Worm (Caenorhabditis elegans) whole organism, L4 larva: Measurements from ENCODE around the gene Y22D7AR.7.
A peak's percentile ranks its signal among the peaks of the same experiment; 100 is the strongest.

ENCODE experiments used
- F10B5.3 ChIP-seq: sonication (generic microtip); optimal IDR thresholded peaks from 2 replicates; lab custom pipeline; 2016; ENCODE audit warnings: mild to moderate bottlenecking, missing genetic modification characterization, missing compliant biosample characterization
- F49E8.2 ChIP-seq: sonication (generic microtip); optimal IDR thresholded peaks from 2 replicates; lab custom pipeline; 2016; ENCODE audit warnings: missing compliant biosample characterization, mild to moderate bottlenecking, missing genetic modification characterization, borderline replicate concordance
- Y5F2A.4 ChIP-seq: fragments of 200-800 bp; sonication (Bioruptor generic); optimal IDR thresholded peaks from 2 replicates; lab custom pipeline; 2018; ENCODE audit warnings: mild to moderate bottlenecking, missing genetic modification characterization, missing compliant biosample characterization
- ZK337.2 ChIP-seq: fragments of 200-800 bp; sonication (Bioruptor generic); IDR thresholded peaks from 2 replicates; pipeline ENCODE4 v1.3.6; 2022; ENCODE audit warnings: missing genetic modification reagents, missing genetic modification characterization, missing compliant biosample characterization
- ZK546.5 ChIP-seq, 2 experiments: sonication (generic microtip); optimal IDR thresholded peaks; 2 replicates each; lab custom pipeline; 2017; ENCODE audit warnings: missing biosample characterization in 2 of 2, missing genetic modification characterization in 2 of 2
- aha-1 ChIP-seq: fragments of 150-350 bp; peaks from one replicate; lab custom pipeline; 2014; ENCODE audit warnings: missing biosample characterization, missing genetic modification characterization
- arid-1 ChIP-seq: fragments of 200-800 bp; sonication (Bioruptor generic); conservative IDR thresholded peaks from 2 replicates; pipeline ENCODE4 v1.3.6; 2022; ENCODE audit warnings: missing genetic modification reagents, missing genetic modification characterization, missing compliant biosample characterization
- ceh-28 ChIP-seq: fragments of 150-350 bp; optimal IDR thresholded peaks from 2 replicates; lab custom pipeline; 2014; ENCODE audit warnings: missing biosample characterization, missing genetic modification reagents, missing genetic modification characterization
- ceh-44 ChIP-seq: fragments of 200-800 bp; sonication (Bioruptor generic); IDR thresholded peaks from 2 replicates; pipeline ENCODE4 v1.3.6; 2022; ENCODE audit warnings: missing genetic modification reagents, missing genetic modification characterization, missing compliant biosample characterization
- ces-1 ChIP-seq: fragments of 150-350 bp; sonication (generic microtip); optimal IDR thresholded peaks from 4 replicates; lab custom pipeline; 2014; ENCODE audit warnings: missing biosample characterization, missing genetic modification reagents, missing genetic modification characterization
- cey-2 ChIP-seq: sonication (generic microtip); optimal IDR thresholded peaks from 3 replicates; lab custom pipeline; 2017; ENCODE audit warnings: missing genetic modification characterization, mild to moderate bottlenecking, missing compliant biosample characterization, antibody characterized with exemption, borderline replicate concordance; ENCODE audit not compliant: insufficient read depth
- daf-16 ChIP-seq, 3 experiments: sonication (generic microtip); optimal IDR thresholded peaks; 2 replicates each; lab custom pipeline; 2016 to 2017; ENCODE audit warnings: missing genetic modification characterization in 3 of 3, missing genetic modification reagents in 3 of 3, mild to moderate bottlenecking in 2 of 3, missing compliant biosample characterization in 2 of 3, missing biosample characterization in 1 of 3, moderate library complexity in 1 of 3
- dmd-8 ChIP-seq: fragments of 200-800 bp; sonication (Bioruptor generic); IDR thresholded peaks from 2 replicates; pipeline ENCODE4 v1.3.6; 2022; ENCODE audit warnings: missing genetic modification characterization, missing compliant biosample characterization
- dve-1 ChIP-seq: sonication (generic microtip); optimal IDR thresholded peaks from 2 replicates; lab custom pipeline; 2017; ENCODE audit warnings: antibody characterized with exemption, mild to moderate bottlenecking, missing genetic modification characterization, missing compliant biosample characterization; ENCODE audit not compliant: insufficient read depth
- egl-27 ChIP-seq: sonication (generic microtip); optimal IDR thresholded peaks from 3 replicates; lab custom pipeline; 2017; ENCODE audit warnings: missing biosample characterization, missing genetic modification reagents, missing genetic modification characterization
- egl-43 ChIP-seq: fragments of 200-800 bp; sonication (Bioruptor generic); IDR thresholded peaks from 2 replicates; pipeline ENCODE4 v1.3.6; 2022; ENCODE audit warnings: missing genetic modification reagents, missing genetic modification characterization, missing compliant biosample characterization
- fos-1 ChIP-seq: fragments of 150-350 bp; optimal IDR thresholded peaks from 2 replicates; lab custom pipeline; 2014; ENCODE audit warnings: missing biosample characterization, missing genetic modification characterization
- hif-1 ChIP-seq, 2 experiments: sonication (generic microtip); optimal IDR thresholded peaks; 2 replicates each; lab custom pipeline; 2016 to 2017; ENCODE audit warnings: missing compliant biosample characterization in 2 of 2, missing genetic modification characterization in 2 of 2, missing genetic modification reagents in 2 of 2, missing genotype in 2 of 2, mild to moderate bottlenecking in 1 of 2
- hlh-11 ChIP-seq: fragments of 200-800 bp; sonication (Bioruptor generic); optimal IDR thresholded peaks from 2 replicates; lab custom pipeline; 2018; ENCODE audit warnings: mild to moderate bottlenecking, missing genetic modification characterization, missing compliant biosample characterization
- lin-29 ChIP-seq: fragments of 200-800 bp; sonication (Bioruptor generic); IDR thresholded peaks from 2 replicates; pipeline ENCODE4 v1.3.6; 2022; ENCODE audit warnings: missing genetic modification reagents, missing genetic modification characterization, missing compliant biosample characterization
- lin-39 ChIP-seq: fragments of 150-350 bp; optimal IDR thresholded peaks from 2 replicates; lab custom pipeline; 2014; ENCODE audit warnings: missing biosample characterization, missing genetic modification reagents, missing genetic modification characterization
- lir-3 ChIP-seq: sonication (generic microtip); optimal IDR thresholded peaks from 2 replicates; lab custom pipeline; 2016; ENCODE audit warnings: mild to moderate bottlenecking, missing genetic modification characterization, missing compliant biosample characterization
- madf-5 ChIP-seq, 2 experiments: fragments of 200-800 bp; sonication (Bioruptor generic); IDR thresholded peaks; 2 replicates each; pipeline ENCODE4 v1.3.6; 2022; ENCODE audit warnings: missing compliant biosample characterization in 2 of 2, missing genetic modification characterization in 2 of 2
- mdt-29 ChIP-seq: fragments of 200-800 bp; sonication (Bioruptor generic); IDR thresholded peaks from 2 replicates; pipeline ENCODE4 v1.3.6; 2022; ENCODE audit warnings: missing genetic modification reagents, missing genetic modification characterization, missing compliant biosample characterization
- nhr-237 ChIP-seq: sonication (generic microtip); optimal IDR thresholded peaks from 2 replicates; lab custom pipeline; 2017; ENCODE audit warnings: missing biosample characterization, missing genetic modification characterization
- nhr-28 ChIP-seq: fragments of 150-350 bp; optimal IDR thresholded peaks from 2 replicates; lab custom pipeline; 2014; ENCODE audit warnings: missing biosample characterization, missing genetic modification characterization
- nhr-42 ChIP-seq: fragments of 200-800 bp; sonication (Bioruptor generic); IDR thresholded peaks from 2 replicates; pipeline ENCODE4 v1.3.6; 2022; ENCODE audit warnings: missing genetic modification characterization, missing compliant biosample characterization
- nhr-76 ChIP-seq: fragments of 150-350 bp; optimal IDR thresholded peaks from 2 replicates; lab custom pipeline; 2014; ENCODE audit warnings: missing biosample characterization, missing genetic modification characterization
- nhr-77 ChIP-seq: fragments of 150-350 bp; optimal IDR thresholded peaks from 2 replicates; lab custom pipeline; 2014; ENCODE audit warnings: missing biosample characterization, missing genetic modification characterization
- pha-4 ChIP-seq, 2 experiments: fragments of 150-350 bp in 1 of 2; fragments of 200-800 bp in 1 of 2; sonication (Bioruptor generic) in 1 of 2; IDR thresholded peaks in 1 of 2; optimal IDR thresholded peaks in 1 of 2; 2 replicates each; pipeline versions ENCODE4 v1.3.6 to Lab custom; 2014 to 2022; ENCODE audit warnings: missing genetic modification characterization in 2 of 2, missing genetic modification reagents in 2 of 2, missing biosample characterization in 1 of 2, missing compliant biosample characterization in 1 of 2
- saeg-2 ChIP-seq: fragments of 200-800 bp; sonication (Bioruptor generic); IDR thresholded peaks from 2 replicates; pipeline ENCODE4 v1.3.6; 2022; ENCODE audit warnings: missing genetic modification reagents, missing genetic modification characterization, missing compliant biosample characterization
- sdz-12 ChIP-seq: fragments of 200-800 bp; sonication (Bioruptor generic); optimal IDR thresholded peaks from 2 replicates; lab custom pipeline; 2018; ENCODE audit warnings: mild to moderate bottlenecking, missing genetic modification characterization, missing compliant biosample characterization
- set-16 ChIP-seq: fragments of 200-800 bp; sonication (Bioruptor generic); IDR thresholded peaks from 2 replicates; pipeline ENCODE4 v1.3.6; 2022; ENCODE audit warnings: missing genetic modification reagents, missing genetic modification characterization, missing compliant biosample characterization
- snpc-1.2 ChIP-seq: fragments of 200-800 bp; sonication (Bioruptor generic); IDR thresholded peaks from 2 replicates; pipeline ENCODE4 v1.3.6; 2022; ENCODE audit warnings: missing genetic modification reagents, missing genetic modification characterization, missing compliant biosample characterization
- snpc-4 ChIP-seq: fragments of 150-350 bp; optimal IDR thresholded peaks from 2 replicates; lab custom pipeline; 2014; ENCODE audit warnings: missing biosample characterization, missing genetic modification characterization
- unc-62 ChIP-seq, 3 experiments: fragments of 150-350 bp in 1 of 3; sonication (generic microtip); optimal IDR thresholded peaks in 2 of 3; peaks in 1 of 3; 1 replicate in 1 of 3; 2 replicates in 2 of 3; lab custom pipeline; 2014 to 2017; ENCODE audit warnings: missing biosample characterization in 3 of 3, missing genetic modification characterization in 3 of 3, missing genetic modification reagents in 3 of 3, missing genotype in 1 of 3
- vab-7 ChIP-seq: fragments of 200-800 bp; sonication (Bioruptor generic); IDR thresholded peaks from 2 replicates; pipeline ENCODE4 v1.3.6; 2022; ENCODE audit warnings: missing genetic modification reagents, missing genetic modification characterization, missing compliant biosample characterization
- zip-11 ChIP-seq: fragments of 200-800 bp; sonication (Bioruptor generic); IDR thresholded peaks from 2 replicates; pipeline ENCODE4 v1.3.6; 2022; ENCODE audit warnings: missing genetic modification characterization, missing compliant biosample characterization
- ztf-11 ChIP-seq: fragments of 150-350 bp; optimal IDR thresholded peaks from 2 replicates; lab custom pipeline; 2014; ENCODE audit warnings: missing biosample characterization, missing genetic modification characterization
- ztf-7 ChIP-seq: fragments of 150-350 bp; optimal IDR thresholded peaks from 2 replicates; lab custom pipeline; 2014; ENCODE audit warnings: missing biosample characterization, missing genetic modification characterization

Gene Y22D7AR.7

ce11 chrIII:1665373-1665772 is 22.5 kb downstream of the Y22D7AR.7 start:
- no peak for TF ChIP-seq cey-2 (tag; lab: Kevin White, UChicago)
- no peak for TF ChIP-seq aha-1
- TF ChIP-seq ces-1 (GFP tag; lab: Kevin White, UChicago): no peak
- TF ChIP-seq ceh-28 (tag; lab: Kevin White, UChicago): peak; percentile 75
- no peak for TF ChIP-seq vab-7 (GFP tag; lab: Robert Waterston, UW)
- no peak for TF ChIP-seq ceh-44 (GFP tag; lab: Robert Waterston, UW)
- TF ChIP-seq F10B5.3 (tag; lab: Kevin White, UChicago): no peak
- no peak for TF ChIP-seq Y5F2A.4 (GFP tag; lab: Kevin White, UChicago)

DNA sequence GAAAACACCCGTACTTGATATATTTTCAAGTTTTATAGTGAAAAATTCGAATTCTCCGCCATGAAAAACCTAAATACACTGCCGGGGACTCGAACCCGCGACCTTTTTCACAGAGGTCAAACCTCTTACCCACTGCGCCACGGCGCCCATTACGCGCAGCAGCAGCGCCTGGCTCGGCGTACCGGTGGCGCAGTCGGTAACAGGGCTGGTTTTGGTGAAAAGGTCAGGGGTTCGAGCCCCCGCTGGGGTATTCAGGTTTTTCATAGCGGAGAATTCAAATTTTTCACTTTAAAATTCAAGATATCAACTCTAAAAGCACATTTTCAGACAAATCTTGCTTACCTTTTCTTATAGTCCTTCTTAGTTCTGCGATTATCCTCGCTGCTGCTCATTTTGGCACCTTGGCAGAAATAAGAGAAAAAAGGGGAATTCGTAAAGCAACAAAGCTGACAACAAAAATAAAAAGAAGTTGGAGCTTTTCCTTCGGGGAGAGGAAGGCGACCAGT is 23.1 kb downstream of the Y22D7AR.7 start, which contains the start of gene Y22D7AL.16:
Gene Y22D7AL.16 (minus strand): TSS at position 456 of the 506 bp plus-strand sequence.
- no peak for TF ChIP-seq ztf-7 (tag; lab: Kevin White, UChicago)
- TF ChIP-seq nhr-28 (tag; lab: Kevin White, UChicago): no peak
- TF ChIP-seq egl-43 (GFP tag; lab: Robert Waterston, UW): 0 out of 2 replicates have a peak, but pooled peaks have one; percentile 50
- peak; percentile 53; the same call in 1 of the 2 replicates for TF ChIP-seq vab-7 (GFP tag; lab: Robert Waterston, UW)
- TF ChIP-seq nhr-77 (tag; lab: Kevin White, UChicago): no peak
- TF ChIP-seq unc-62 (GFP tag; optimal IDR thresholded peaks at IDR 0.05 in 1 of 2; lab: Kevin White, UChicago): no peak
- no peak for TF ChIP-seq unc-62 (tag; optimal IDR thresholded peaks at IDR 0.05; lab: Kevin White, UChicago)
- peak; percentile 86 for TF ChIP-seq set-16 (GFP tag; lab: Robert Waterston, UW)
- TF ChIP-seq zip-11 (GFP tag; lab: Robert Waterston, UW): no peak

DNA sequence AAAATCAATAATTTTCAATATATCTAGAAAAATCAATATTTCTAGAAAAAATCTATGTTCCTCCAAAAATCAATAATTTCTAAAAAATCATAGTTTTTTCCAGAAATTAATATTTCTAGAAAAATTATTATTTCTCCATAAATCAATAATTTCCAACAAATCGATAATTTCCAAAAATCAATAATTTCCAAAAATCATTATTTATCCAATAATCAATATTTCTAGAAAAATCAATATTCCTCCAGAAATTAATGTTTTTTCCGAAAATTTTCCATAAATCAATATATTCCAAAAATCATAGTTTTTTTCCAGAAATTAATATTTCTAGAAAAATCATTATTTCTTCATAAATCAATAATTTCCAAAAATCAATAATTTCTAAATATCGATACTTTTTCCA is 24.8 kb downstream of the Y22D7AR.7 start:
- TF ChIP-seq ceh-28 (tag; lab: Kevin White, UChicago) (peak; percentile 94), nhr-77 (tag; lab: Kevin White, UChicago) (no peak)

DNA sequence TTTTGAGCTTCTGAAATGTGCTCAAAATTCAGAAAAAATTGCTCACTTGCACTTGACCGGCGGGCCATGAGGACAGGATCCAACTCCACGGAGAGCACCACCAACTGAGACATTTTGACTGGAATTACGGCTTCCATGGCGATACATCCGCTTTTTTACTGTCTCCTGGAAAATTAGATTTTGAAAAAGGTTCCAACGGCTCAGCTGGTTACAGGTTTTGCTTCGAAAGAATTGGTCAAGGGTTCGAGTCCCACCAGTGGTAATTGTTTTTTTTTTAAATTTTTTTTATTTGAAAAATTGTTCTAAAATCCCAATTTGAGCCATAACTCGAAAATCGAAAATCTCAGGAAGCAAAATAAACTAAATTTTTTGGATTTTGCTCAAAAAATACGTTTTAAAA is 25.5 kb downstream of the Y22D7AR.7 start:
- TF ChIP-seq nhr-76 (tag; lab: Kevin White, UChicago): no peak
- peak; percentile 1 for TF ChIP-seq aha-1
- no peak for TF ChIP-seq ztf-11
- no peak for TF ChIP-seq madf-5 (GFP tag; IDR thresholded peaks at IDR 0.05; lab: Robert Waterston, UW)
- TF ChIP-seq, all 104 proteins: peak for 1

DNA sequence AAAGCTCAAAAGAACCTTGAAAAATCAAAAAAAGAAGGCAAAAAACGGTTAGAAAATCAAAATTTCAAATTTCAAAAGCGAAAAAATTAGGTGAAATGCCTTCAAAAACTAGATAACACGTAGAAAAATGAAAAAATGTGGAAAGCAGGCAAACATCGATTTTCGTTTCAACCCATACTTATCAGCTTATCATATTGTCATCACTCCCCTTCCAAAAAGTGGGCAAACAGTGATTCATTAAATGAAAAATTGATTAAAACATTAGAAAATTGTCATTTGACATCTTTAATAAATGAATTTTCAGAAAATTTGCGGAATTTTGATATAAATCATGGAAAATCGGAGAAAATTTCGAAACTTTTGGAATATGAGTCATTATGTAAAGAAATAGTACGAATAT is 26.9 kb downstream of the Y22D7AR.7 start:
- TF ChIP-seq daf-16 (GFP tag; optimal IDR thresholded peaks at IDR 0.05; lab: Kevin White, UChicago): no peak
- TF ChIP-seq daf-16 (tag; optimal IDR thresholded peaks at IDR 0.05; lab: Kevin White, UChicago): peak; percentile 38
- TF ChIP-seq mdt-29: no peak
- no peak for TF ChIP-seq ceh-28 (tag; lab: Kevin White, UChicago)
- no peak for TF ChIP-seq lin-39 (tag; lab: Kevin White, UChicago)
- TF ChIP-seq ztf-7 (tag; lab: Kevin White, UChicago): no peak
- no peak for TF ChIP-seq hif-1 (tag; optimal IDR thresholded peaks at IDR 0.05; lab: Kevin White, UChicago)
- TF ChIP-seq hlh-11 (tag; lab: Kevin White, UChicago): no peak
- TF ChIP-seq nhr-28 (tag; lab: Kevin White, UChicago): peak; percentile 53
- TF ChIP-seq ZK546.5 (tag; optimal IDR thresholded peaks at IDR 0.05; lab: Kevin White, UChicago): no peak
- TF ChIP-seq dve-1 (tag; lab: Kevin White, UChicago): peak; percentile 0
- TF ChIP-seq F49E8.2 (tag; lab: Kevin White, UChicago): no peak
- no peak for TF ChIP-seq madf-5 (GFP tag; IDR thresholded peaks at IDR 0.05; lab: Robert Waterston, UW)
- TF ChIP-seq ZK337.2 (GFP tag; lab: Robert Waterston, UW): no peak
- TF ChIP-seq arid-1 (GFP tag; lab: Robert Waterston, UW): no peak
- TF ChIP-seq lin-29 (GFP tag; lab: Robert Waterston, UW): no peak
- TF ChIP-seq pha-4 (GFP tag; IDR thresholded peaks at IDR 0.05; lab: Robert Waterston, UW): no peak
- TF ChIP-seq pha-4 (tag; optimal IDR thresholded peaks at IDR 0.05; lab: Kevin White, UChicago): no peak
- TF ChIP-seq nhr-237: no peak
- no peak for TF ChIP-seq egl-27 (tag; lab: Kevin White, UChicago)
- TF ChIP-seq nhr-42 (GFP tag; lab: Robert Waterston, UW): no peak
- TF ChIP-seq snpc-1.2: no peak
- TF ChIP-seq lir-3: no peak
- no peak for TF ChIP-seq fos-1
- no peak for TF ChIP-seq dmd-8 (GFP tag; lab: Robert Waterston, UW)
- TF ChIP-seq set-16 (GFP tag; lab: Robert Waterston, UW): no peak
- TF ChIP-seq sdz-12 (GFP tag; lab: Kevin White, UChicago): no peak
- TF ChIP-seq saeg-2 (GFP tag; lab: Robert Waterston, UW): no peak
- TF ChIP-seq cey-2 (tag; lab: Kevin White, UChicago): no peak
- TF ChIP-seq snpc-4: no peak
